Worm (Caenorhabditis elegans): ENCODE results near the gene attf-2.
A peak's percentile ranks its signal among the peaks of the same experiment; 100 is the strongest.

Gene attf-2

ce11 chrV:7234726-7235125 lies 38.8 kb upstream of the attf-2 start, which contains the start of gene C05C8.5:
C05C8.5 (minus strand) TSS chrV:7234826.
- TF ChIP-seq lin-13 (tag; optimal IDR thresholded peaks at IDR 0.05), result no peak
- TF ChIP-seq unc-39 (tag; optimal IDR thresholded peaks at IDR 0.05), result no peak
- TF ChIP-seq bed-3 (GFP tag; optimal IDR thresholded peaks at IDR 0.05), result no peak
- TF ChIP-seq flh-1 (GFP tag; optimal IDR thresholded peaks at IDR 0.05), result no peak
- no peak for TF ChIP-seq ces-1 (GFP tag; optimal IDR thresholded peaks at IDR 0.05)
- TF ChIP-seq ztf-11 (tag; optimal IDR thresholded peaks at IDR 0.05), result no peak
- TF ChIP-seq blmp-1 (tag; optimal IDR thresholded peaks at IDR 0.05), result no peak
- TF ChIP-seq nhr-12 (tag; optimal IDR thresholded peaks at IDR 0.05), result no peak
- no peak for TF ChIP-seq hlh-1 (tag; optimal IDR thresholded peaks at IDR 0.05)
- no peak for TF ChIP-seq nhr-76 (tag; optimal IDR thresholded peaks at IDR 0.05)
- no peak for TF ChIP-seq ceh-39 (tag; optimal IDR thresholded peaks at IDR 0.05)
- no peak for TF ChIP-seq mab-5 (tag; optimal IDR thresholded peaks at IDR 0.05)
- no peak for TF ChIP-seq nhr-237 (tag; optimal IDR thresholded peaks at IDR 0.05)
- no peak for TF ChIP-seq lin-32 (GFP tag; optimal IDR thresholded peaks at IDR 0.05)
- no peak for TF ChIP-seq ham-2 (GFP tag; optimal IDR thresholded peaks at IDR 0.05)
- no peak for TF ChIP-seq sptf-1 (tag; optimal IDR thresholded peaks at IDR 0.05)
- no peak for TF ChIP-seq lsy-2 (tag; optimal IDR thresholded peaks at IDR 0.05)
- no peak for TF ChIP-seq drap-1 (GFP tag; optimal IDR thresholded peaks at IDR 0.05)
- TF ChIP-seq ceh-83 (GFP tag; optimal IDR thresholded peaks at IDR 0.05), result no peak

- TF ChIP-seq sptf-1 (tag; optimal IDR thresholded peaks at IDR 0.05), result no peak
- TF ChIP-seq drap-1 (GFP tag; optimal IDR thresholded peaks at IDR 0.05), result no peak
- no peak for TF ChIP-seq ham-2 (GFP tag; optimal IDR thresholded peaks at IDR 0.05)
- TF ChIP-seq bed-3 (GFP tag; optimal IDR thresholded peaks at IDR 0.05), result no peak
- no peak for TF ChIP-seq hlh-1 (tag; optimal IDR thresholded peaks at IDR 0.05)
- TF ChIP-seq nhr-237 (tag; optimal IDR thresholded peaks at IDR 0.05), result no peak
- TF ChIP-seq ceh-83 (GFP tag; optimal IDR thresholded peaks at IDR 0.05), result no peak
- no peak for TF ChIP-seq elt-1 (tag; optimal IDR thresholded peaks at IDR 0.05; ENCODE audit: borderline replicate concordance, insufficient read depth)
- no peak for TF ChIP-seq ces-1 (GFP tag; optimal IDR thresholded peaks at IDR 0.05)
- no peak for TF ChIP-seq cnd-1 (tag; optimal IDR thresholded peaks at IDR 0.05)
- TF ChIP-seq unc-120 (tag; optimal IDR thresholded peaks at IDR 0.05; ENCODE audit: poor library complexity, severe bottlenecking), result no peak
- no peak for TF ChIP-seq sem-2 (GFP tag; optimal IDR thresholded peaks at IDR 0.05)
- no peak for TF ChIP-seq lin-32 (GFP tag; optimal IDR thresholded peaks at IDR 0.05)
- TF ChIP-seq M03D4.4 (tag; optimal IDR thresholded peaks at IDR 0.05), result no peak
- no peak for TF ChIP-seq ztf-11 (tag; optimal IDR thresholded peaks at IDR 0.05)
- TF ChIP-seq snpc-4 (tag; optimal IDR thresholded peaks at IDR 0.05), result no peak
- no peak for TF ChIP-seq flh-1 (GFP tag; optimal IDR thresholded peaks at IDR 0.05)
- no peak for TF ChIP-seq pha-4 (tag; optimal IDR thresholded peaks at IDR 0.05)
- no peak for TF ChIP-seq unc-39 (tag; optimal IDR thresholded peaks at IDR 0.05)
- TF ChIP-seq zip-8 (tag; optimal IDR thresholded peaks at IDR 0.05), result no peak
Observed at ce11 chrV:7231524-7231923, 35.6 kb upstream of the attf-2 start.

- TF ChIP-seq ham-2 (GFP tag; optimal IDR thresholded peaks at IDR 0.05), result peak; percentile 79
- peak; percentile 19 for TF ChIP-seq ces-1 (GFP tag; optimal IDR thresholded peaks at IDR 0.05)
- TF ChIP-seq sptf-1 (tag; optimal IDR thresholded peaks at IDR 0.05), result peak; percentile 94
- TF ChIP-seq zip-8 (tag; optimal IDR thresholded peaks at IDR 0.05), result no peak
- peak; percentile 89 for TF ChIP-seq ceh-43 (GFP tag; optimal IDR thresholded peaks at IDR 0.05)
- peak; percentile 82 for TF ChIP-seq mep-1 (tag; optimal IDR thresholded peaks at IDR 0.05)
- peak; percentile 89 for TF ChIP-seq ztf-11 (tag; optimal IDR thresholded peaks at IDR 0.05)
- TF ChIP-seq sem-2 (GFP tag; optimal IDR thresholded peaks at IDR 0.05), result peak; percentile 71
- peak; percentile 80 for TF ChIP-seq drap-1 (GFP tag; optimal IDR thresholded peaks at IDR 0.05)
- TF ChIP-seq ceh-39 (tag; optimal IDR thresholded peaks at IDR 0.05), result no peak
- peak; percentile 55 for TF ChIP-seq flh-1 (GFP tag; optimal IDR thresholded peaks at IDR 0.05)
- no peak for TF ChIP-seq nhr-2 (tag; optimal IDR thresholded peaks at IDR 0.05)
- TF ChIP-seq lin-13 (tag; optimal IDR thresholded peaks at IDR 0.05), result peak; percentile 74
- TF ChIP-seq mab-5 (tag; optimal IDR thresholded peaks at IDR 0.05), result peak; percentile 31
- TF ChIP-seq unc-39 (tag; optimal IDR thresholded peaks at IDR 0.05), result no peak
- TF ChIP-seq nhr-12 (tag; optimal IDR thresholded peaks at IDR 0.05), result peak; percentile 46
- peak; percentile 91 for TF ChIP-seq M03D4.4 (tag; optimal IDR thresholded peaks at IDR 0.05)
- peak; percentile 60 for TF ChIP-seq elt-1 (tag; optimal IDR thresholded peaks at IDR 0.05; ENCODE audit: borderline replicate concordance, insufficient read depth)
- TF ChIP-seq hlh-1 (tag; optimal IDR thresholded peaks at IDR 0.05), result peak; percentile 86
- peak; percentile 70 for TF ChIP-seq ceh-83 (GFP tag; optimal IDR thresholded peaks at IDR 0.05)
- TF ChIP-seq lsy-2 (tag; optimal IDR thresholded peaks at IDR 0.05), result peak; percentile 65
- TF ChIP-seq blmp-1 (tag; optimal IDR thresholded peaks at IDR 0.05), result peak; percentile 81
- no peak for TF ChIP-seq nhr-28 (tag; optimal IDR thresholded peaks at IDR 0.05)
- TF ChIP-seq tbx-8 (GFP tag; optimal IDR thresholded peaks at IDR 0.05), result peak; percentile 76
- TF ChIP-seq pha-4 (tag; optimal IDR thresholded peaks at IDR 0.05), result peak; percentile 4
- TF ChIP-seq unc-62 (GFP tag; optimal IDR thresholded peaks at IDR 0.05), result peak; percentile 7
- peak; percentile 80 for TF ChIP-seq cnd-1 (tag; optimal IDR thresholded peaks at IDR 0.05)
- peak; percentile 39 for TF ChIP-seq nhr-237 (tag; optimal IDR thresholded peaks at IDR 0.05)
- TF ChIP-seq snpc-4 (tag; optimal IDR thresholded peaks at IDR 0.05), result no peak
- peak; percentile 74 for TF ChIP-seq lin-32 (GFP tag; optimal IDR thresholded peaks at IDR 0.05)
- TF ChIP-seq unc-120 (tag; optimal IDR thresholded peaks at IDR 0.05; ENCODE audit: poor library complexity, severe bottlenecking), result peak; percentile 70
- TF ChIP-seq nhr-76 (tag; optimal IDR thresholded peaks at IDR 0.05), result peak; percentile 44
- TF ChIP-seq bed-3 (GFP tag; optimal IDR thresholded peaks at IDR 0.05), result peak; percentile 73
- TF ChIP-seq elt-3 (tag; optimal IDR thresholded peaks at IDR 0.05), result peak; percentile 1
- peak; percentile 87 for TF ChIP-seq mls-2 (tag; optimal IDR thresholded peaks at IDR 0.05)
Observed at ce11 chrV:7230847-7231246, 34.9 kb upstream of the attf-2 start, which contains the start of the genes gei-6 and krr-1. gei-6 (minus strand) TSS chrV:7230848. krr-1 (plus strand) TSS chrV:7231190.

All from whole organism, mixed stage, embryonic.